Fruit fly (Drosophila melanogaster) whole organism, embryonic: ENCODE results near the gene Osi21.
A peak's percentile ranks its signal among the peaks of the same experiment; 100 is the strongest.

Experiments used
- Fer3 ChIP-seq: fragments of 200-800 bp; sonication (Bioruptor generic); optimal IDR thresholded peaks from 2 replicates; lab custom pipeline; 2018; ENCODE audit warnings: missing biosample characterization, mild to moderate bottlenecking, missing genetic modification characterization, moderate library complexity
- Hr39 ChIP-seq: fragments of >200 bp; optimal IDR thresholded peaks from 2 replicates; lab custom pipeline; 2017
- ato ChIP-seq: fragments of 200-800 bp; sonication (Bioruptor generic); IDR thresholded peaks from 2 replicates; pipeline ENCODE4 v1.3.6; 2022; ENCODE audit warnings: missing biosample characterization, missing genetic modification characterization; ENCODE audit not compliant: partially characterized antibody
- bab2 ChIP-seq: fragments of 200-800 bp; sonication (Bioruptor generic); optimal IDR thresholded peaks from 2 replicates; lab custom pipeline; 2016; ENCODE audit warnings: missing biosample characterization, missing genetic modification characterization
- gt ChIP-seq: fragments of 200-800 bp; sonication (Bioruptor generic); IDR thresholded peaks from 2 replicates; pipeline ENCODE4 v1.3.6; 2022; ENCODE audit warnings: missing biosample characterization, missing genetic modification characterization
- h ChIP-seq: fragments of >200 bp; optimal IDR thresholded peaks from 2 replicates; lab custom pipeline; 2017
- shn ChIP-seq: fragments of 200-800 bp; sonication (Bioruptor generic); optimal IDR thresholded peaks from 3 replicates; lab custom pipeline; 2016; ENCODE audit warnings: missing biosample characterization, missing genetic modification characterization

Gene Osi21

dm6 chr2L:11235534-11235933 is 50.0 kb downstream of the Osi21 start:
- TF ChIP-seq h (lab: Kevin White, UChicago) = no peak
- no peak for TF ChIP-seq ato
- no peak for TF ChIP-seq Fer3
- TF ChIP-seq gt (GFP tag; lab: Robert Waterston, UW) = no peak
- no peak for TF ChIP-seq bab2 (GFP tag; lab: Kevin White, UChicago)
- peak; percentile 69 for TF ChIP-seq Hr39
- TF ChIP-seq shn (GFP tag; lab: Kevin White, UChicago) = no peak
